Fruit fly (Drosophila melanogaster) whole organism, wandering third instar larva: Measurements from ENCODE around the gene Mtp.

Experiments used
- Dif ChIP-seq: fragments of 200-275, 200-300 bp; sonication (Bioruptor generic); optimal IDR thresholded peaks from 2 replicates; lab custom pipeline; 2018; ENCODE audit warnings: missing biosample characterization, missing genetic modification characterization; ENCODE audit not compliant: partially characterized antibody
- OdsH ChIP-seq: fragments of 200-800 bp; sonication (Bioruptor generic); optimal IDR thresholded peaks from 2 replicates; lab custom pipeline; 2016; ENCODE audit warnings: missing biosample characterization, mild to moderate bottlenecking, missing genetic modification characterization
- Sp1 ChIP-seq: fragments of 200-800 bp; sonication (Bioruptor generic); optimal IDR thresholded peaks from 3 replicates; lab custom pipeline; 2019; ENCODE audit warnings: missing biosample characterization, mild to moderate bottlenecking, missing genetic modification characterization, moderate library complexity
- Vsx2 ChIP-seq: fragments of 200-300, 225-300 bp; sonication (Bioruptor generic); optimal IDR thresholded peaks from 2 replicates; lab custom pipeline; 2018; ENCODE audit warnings: missing biosample characterization, missing genetic modification characterization; ENCODE audit not compliant: partially characterized antibody
- dsf ChIP-seq: sonication (Bioruptor generic); optimal IDR thresholded peaks from 2 replicates; lab custom pipeline; 2016; ENCODE audit warnings: missing biosample characterization, missing genetic modification characterization, borderline replicate concordance
- ey ChIP-seq: fragments of 200-800 bp; sonication (Bioruptor generic); optimal IDR thresholded peaks from 2 replicates; lab custom pipeline; 2016; ENCODE audit warnings: missing biosample characterization, missing genetic modification characterization
- foxo ChIP-seq, 2 experiments: fragments of 200-800 bp; sonication (Bioruptor generic); optimal IDR thresholded peaks; 2 replicates in 1 of 2; 3 replicates in 1 of 2; lab custom pipeline; 2016 to 2017; ENCODE audit warnings: missing biosample characterization in 2 of 2, missing genetic modification characterization in 2 of 2
- fru ChIP-seq: fragments of 200-800 bp; sonication (Bioruptor generic); optimal IDR thresholded peaks from 3 replicates; lab custom pipeline; 2016; ENCODE audit warnings: missing biosample characterization, mild to moderate bottlenecking, missing genetic modification characterization
- usp ChIP-seq: fragments of >200 bp; optimal IDR thresholded peaks from 2 replicates; lab custom pipeline; 2017; ENCODE audit warnings: missing biosample characterization, missing genetic modification characterization

DNA sequence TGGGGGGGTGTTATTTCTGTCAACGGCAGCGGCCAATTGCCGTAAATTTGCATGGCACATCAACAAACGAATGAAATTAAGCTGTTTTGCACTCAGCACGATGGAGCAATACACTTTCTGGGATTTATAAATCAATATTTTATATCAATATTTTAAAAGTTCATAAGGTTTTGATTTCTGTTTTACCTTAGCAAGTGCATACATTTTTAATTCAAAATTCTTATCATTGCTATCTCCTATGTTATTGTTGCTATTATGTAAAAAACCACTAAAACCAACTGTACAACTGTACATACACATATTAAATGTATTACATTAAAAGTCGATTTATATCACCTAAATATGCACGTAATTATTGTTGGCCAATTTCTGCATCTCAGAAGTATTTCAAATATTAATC, 18.1 kb upstream of the Mtp start:
- TF ChIP-seq Dif (GFP tag; lab: Kevin White, UChicago) (no peak), Vsx2 (GFP tag; lab: Kevin White, UChicago) (no peak), Sp1 (GFP tag; lab: Kevin White, UChicago) (no peak), ey (no peak), usp (GFP tag; lab: Kevin White, UChicago) (no peak), dsf (GFP tag; lab: Kevin White, UChicago) (no peak), foxo (GFP tag; optimal IDR thresholded peaks at IDR 0.05; lab: Kevin White, UChicago) (no peak), OdsH (GFP tag; lab: Kevin White, UChicago) (no peak), fru (GFP tag; lab: Kevin White, UChicago) (no peak)
